Worm (Caenorhabditis elegans): ENCODE results near the gene gsp-1.

gsp-1 gene

ce11 chrV:10716865-10717713 lies 34.9 kb downstream of the gsp-1 start (continued):
- peak; percentile 92 for TF ChIP-seq nhr-25 (tag; optimal IDR thresholded peaks at IDR 0.05; ENCODE audit: borderline replicate concordance, insufficient read depth)
- TF ChIP-seq F10B5.3 (tag; optimal IDR thresholded peaks at IDR 0.05): no peak
- peak; percentile 83 for TF ChIP-seq cey-2 (tag; optimal IDR thresholded peaks at IDR 0.05; ENCODE audit: borderline replicate concordance, insufficient read depth)
- TF ChIP-seq saeg-2 (GFP tag; IDR thresholded peaks at IDR 0.05): no peak
- TF ChIP-seq Y105C5A.15 (GFP tag; IDR thresholded peaks at IDR 0.05): no peak
- no peak for TF ChIP-seq mdt-29 (GFP tag; IDR thresholded peaks at IDR 0.05)
- TF ChIP-seq zfp-2 (tag; optimal IDR thresholded peaks at IDR 0.05): no peak
- peak; percentile 86 for TF ChIP-seq mxl-3 (GFP tag; optimal IDR thresholded peaks at IDR 0.05)
- TF ChIP-seq nhr-28 (tag; optimal IDR thresholded peaks at IDR 0.05): peak; percentile 67
- TF ChIP-seq lin-13 (GFP tag; optimal IDR thresholded peaks at IDR 0.05): no peak
- peak; percentile 60 for TF ChIP-seq tra-1 (GFP tag; IDR thresholded peaks at IDR 0.05)
- no peak for TF ChIP-seq ztf-7 (tag; optimal IDR thresholded peaks at IDR 0.05)
- TF ChIP-seq hlh-11 (tag; optimal IDR thresholded peaks at IDR 0.05): peak; percentile 95
- TF ChIP-seq arid-1 (GFP tag; conservative IDR thresholded peaks at IDR 0.05): no peak
- TF ChIP-seq mes-2 (tag; optimal IDR thresholded peaks at IDR 0.05; ENCODE audit: poor library complexity, severe bottlenecking): peak; percentile 31
- TF ChIP-seq aly-2 (tag; optimal IDR thresholded peaks at IDR 0.05): no peak
- TF ChIP-seq zip-2 (tag; optimal IDR thresholded peaks at IDR 0.05): no peak
- no peak for TF ChIP-seq ctbp-1 (GFP tag; IDR thresholded peaks at IDR 0.05)
- no peak for TF ChIP-seq duxl-1 (tag; optimal IDR thresholded peaks at IDR 0.05; ENCODE audit: poor library complexity)
- no peak for TF ChIP-seq nhr-102 (tag; optimal IDR thresholded peaks at IDR 0.05)
- TF ChIP-seq lir-3 (tag; optimal IDR thresholded peaks at IDR 0.05): no peak
- TF ChIP-seq Y5F2A.4 (GFP tag; optimal IDR thresholded peaks at IDR 0.05): no peak
- TF ChIP-seq dmd-6 (GFP tag; IDR thresholded peaks at IDR 0.05): peak; percentile 20; the same call in 1 of the 2 replicates
- no peak for TF ChIP-seq ama-1 (optimal IDR thresholded peaks at IDR 0.05)
- no peak for TF ChIP-seq jun-1 (tag; optimal IDR thresholded peaks at IDR 0.05)
- TF ChIP-seq hmg-1.1 (GFP tag; IDR thresholded peaks at IDR 0.05): peak; percentile 15; the same call in 1 of the 2 replicates
- no peak for TF ChIP-seq fos-1 (tag; optimal IDR thresholded peaks at IDR 0.05)
- peak; percentile 57 for TF ChIP-seq nhr-10 (tag; optimal IDR thresholded peaks at IDR 0.05)
- no peak for TF ChIP-seq nhr-111 (GFP tag; optimal IDR thresholded peaks at IDR 0.05)
- no peak for TF ChIP-seq nhr-41 (GFP tag; IDR thresholded peaks at IDR 0.05)
- TF ChIP-seq nhr-76 (tag; optimal IDR thresholded peaks at IDR 0.05): no peak
- TF ChIP-seq aha-1 (tag): peak; percentile 99
- TF ChIP-seq mdl-1 (tag; optimal IDR thresholded peaks at IDR 0.05): peak; percentile 60 to 91
- TF ChIP-seq nhr-48 (tag; optimal IDR thresholded peaks at IDR 0.05): peak; percentile 52
- TF ChIP-seq daf-16 (GFP tag; optimal IDR thresholded peaks at IDR 0.05): no peak
- TF ChIP-seq daf-16 (tag; optimal IDR thresholded peaks at IDR 0.05): no peak
- TF ChIP-seq fkh-10 (GFP tag; optimal IDR thresholded peaks at IDR 0.05): no peak
- peak; percentile 8 for TF ChIP-seq F37D6.2 (tag; optimal IDR thresholded peaks at IDR 0.05)
- TF ChIP-seq D1046.2 (GFP tag; IDR thresholded peaks at IDR 0.05): no peak
- no peak for TF ChIP-seq spr-1 (tag; optimal IDR thresholded peaks at IDR 0.05)
- TF ChIP-seq Y75B8A.6 (GFP tag; IDR thresholded peaks at IDR 0.05): 0 out of 2 replicates have a peak, but pooled peaks have one; percentile 3
- no peak for TF ChIP-seq mxl-2 (GFP tag; conservative IDR thresholded peaks at IDR 0.05)
- TF ChIP-seq ceh-82 (tag; optimal IDR thresholded peaks at IDR 0.05): no peak
- no peak for TF ChIP-seq daf-19 (GFP tag; conservative IDR thresholded peaks at IDR 0.05)
- TF ChIP-seq set-16 (GFP tag; IDR thresholded peaks at IDR 0.05): peak; percentile 90

All from whole organism, L4 larva.